Fruit fly (Drosophila melanogaster): ENCODE data around the gene Chsy.
A peak's percentile ranks its signal among the peaks of the same experiment; 100 is the strongest.

Chsy gene

DNA sequence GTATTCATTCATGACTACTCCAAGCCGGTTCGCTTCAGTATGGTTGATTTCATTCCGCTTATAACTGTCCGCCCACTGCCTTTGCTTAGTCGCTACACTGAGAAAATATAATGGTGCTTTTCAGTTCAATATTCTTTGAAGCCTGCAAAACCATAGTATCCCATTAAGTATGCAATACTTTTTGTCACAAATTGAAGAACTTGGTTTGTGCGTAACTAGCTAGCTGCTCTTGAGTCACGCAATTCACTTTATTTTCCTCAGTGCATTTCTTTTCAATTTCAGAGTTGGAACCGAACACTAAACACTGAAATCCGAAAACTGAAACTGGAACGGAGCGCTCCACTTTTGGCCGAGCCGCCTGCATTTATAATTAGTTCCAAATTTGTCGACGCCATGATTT lies 6.4 kb upstream of the Chsy start:
- no peak for TF ChIP-seq CG16779 (tag; optimal IDR thresholded peaks at IDR 0.05)
- TF ChIP-seq Sox102F (GFP tag; optimal IDR thresholded peaks at IDR 0.05) = no peak
- peak; percentile 24 for TF ChIP-seq Met (GFP tag; optimal IDR thresholded peaks at IDR 0.05)
- TF ChIP-seq svp (GFP tag) = peak; percentile 65
- no peak for TF ChIP-seq Eip75B (GFP tag; optimal IDR thresholded peaks at IDR 0.05)
- no peak for TF ChIP-seq ss (GFP tag; optimal IDR thresholded peaks at IDR 0.05)
- no peak for TF ChIP-seq fd85E (GFP tag; optimal IDR thresholded peaks at IDR 0.05)
- TF ChIP-seq Sox15 (GFP tag; optimal IDR thresholded peaks at IDR 0.05) = no peak
- TF ChIP-seq lz (GFP tag; optimal IDR thresholded peaks at IDR 0.05) = peak; percentile 29
- TF ChIP-seq CG4318 (GFP tag; optimal IDR thresholded peaks at IDR 0.05) = no peak
- TF ChIP-seq CG6276 (GFP tag; optimal IDR thresholded peaks at IDR 0.05) = peak; percentile 59
- no peak for TF ChIP-seq CG11902 (GFP tag; optimal IDR thresholded peaks at IDR 0.05)
- TF ChIP-seq CG11762 (GFP tag; optimal IDR thresholded peaks at IDR 0.05; ENCODE audit: insufficient read depth) = peak; percentile 6
- TF ChIP-seq CG9139 (GFP tag; optimal IDR thresholded peaks at IDR 0.05) = no peak
- TF ChIP-seq CG6163 (GFP tag; IDR thresholded peaks at IDR 0.05) = peak; percentile 48; the same call in 2 of the 3 replicates
- no peak for TF ChIP-seq Smox (GFP tag; optimal IDR thresholded peaks at IDR 0.05)
- no peak for TF ChIP-seq dsx (GFP tag; optimal IDR thresholded peaks at IDR 0.05; ENCODE audit: poor library complexity, severe bottlenecking)
- no peak for TF ChIP-seq CG1621 (tag; optimal IDR thresholded peaks at IDR 0.05)
- peak; percentile 61 for TF ChIP-seq CG8119 (GFP tag; IDR thresholded peaks at IDR 0.05)
- no peak for TF ChIP-seq CG3032 (tag; optimal IDR thresholded peaks at IDR 0.05)
- peak; percentile 21 for TF ChIP-seq Lpt (GFP tag; optimal IDR thresholded peaks at IDR 0.05)
- TF ChIP-seq CG15336 (GFP tag; IDR thresholded peaks at IDR 0.05) = peak; percentile 78
- no peak for TF ChIP-seq achi (GFP tag; optimal IDR thresholded peaks at IDR 0.05)
- no peak for TF ChIP-seq CG10631 (GFP tag; optimal IDR thresholded peaks at IDR 0.05)
- no peak for TF ChIP-seq fd59A (GFP tag; optimal IDR thresholded peaks at IDR 0.05)
- peak; percentile 33 for TF ChIP-seq cyc (GFP tag; optimal IDR thresholded peaks at IDR 0.05)
- TF ChIP-seq spab (GFP tag; optimal IDR thresholded peaks at IDR 0.05) = no peak
- peak; percentile 17 for TF ChIP-seq acj6 (GFP tag; optimal IDR thresholded peaks at IDR 0.05)
- TF ChIP-seq Ets96B (tag; optimal IDR thresholded peaks at IDR 0.05) = no peak
- TF ChIP-seq CG8319 (GFP tag; optimal IDR thresholded peaks at IDR 0.05) = peak; percentile 14
- no peak for TF ChIP-seq salr (GFP tag; optimal IDR thresholded peaks at IDR 0.05)
- no peak for TF ChIP-seq CG7368 (GFP tag; optimal IDR thresholded peaks at IDR 0.05)
- peak; percentile 67 for TF ChIP-seq Hr4 (GFP tag; optimal IDR thresholded peaks at IDR 0.05)
- TF ChIP-seq CG32006 (GFP tag; optimal IDR thresholded peaks at IDR 0.05) = peak; percentile 56
- TF ChIP-seq CG11294 (GFP tag; IDR thresholded peaks at IDR 0.05) = no peak
- peak; percentile 79 for TF ChIP-seq Eip78C (GFP tag)
- TF ChIP-seq Sox14 (GFP tag; optimal IDR thresholded peaks at IDR 0.05) = no peak
- peak; percentile 2 for TF ChIP-seq CG31627 (GFP tag; optimal IDR thresholded peaks at IDR 0.05)
- TF ChIP-seq net (GFP tag; optimal IDR thresholded peaks at IDR 0.05) = peak; percentile 3
- TF ChIP-seq Hr39 (GFP tag; optimal IDR thresholded peaks at IDR 0.05) = peak; percentile 35
- peak; percentile 77 for TF ChIP-seq eg (GFP tag; IDR thresholded peaks at IDR 0.05)
- peak; percentile 47 for TF ChIP-seq pdm3 (GFP tag; optimal IDR thresholded peaks at IDR 0.05)
- TF ChIP-seq topi (GFP tag; optimal IDR thresholded peaks at IDR 0.05) = peak; percentile 11
- peak; percentile 36 for TF ChIP-seq OdsH (GFP tag; optimal IDR thresholded peaks at IDR 0.05)
- TF ChIP-seq Hr38 (GFP tag; optimal IDR thresholded peaks at IDR 0.05) = no peak
- no peak for TF ChIP-seq CG6792 (GFP tag; optimal IDR thresholded peaks at IDR 0.05)
- peak; percentile 14 for TF ChIP-seq esn (GFP tag; optimal IDR thresholded peaks at IDR 0.05)
- peak; percentile 25 for TF ChIP-seq CG3919 (GFP tag; optimal IDR thresholded peaks at IDR 0.05)
- TF ChIP-seq Ets21C (GFP tag; optimal IDR thresholded peaks at IDR 0.05) = no peak

Data from whole organism, prepupa.